Worm (Caenorhabditis elegans): ENCODE results near the gene C02E7.8.

DNA sequence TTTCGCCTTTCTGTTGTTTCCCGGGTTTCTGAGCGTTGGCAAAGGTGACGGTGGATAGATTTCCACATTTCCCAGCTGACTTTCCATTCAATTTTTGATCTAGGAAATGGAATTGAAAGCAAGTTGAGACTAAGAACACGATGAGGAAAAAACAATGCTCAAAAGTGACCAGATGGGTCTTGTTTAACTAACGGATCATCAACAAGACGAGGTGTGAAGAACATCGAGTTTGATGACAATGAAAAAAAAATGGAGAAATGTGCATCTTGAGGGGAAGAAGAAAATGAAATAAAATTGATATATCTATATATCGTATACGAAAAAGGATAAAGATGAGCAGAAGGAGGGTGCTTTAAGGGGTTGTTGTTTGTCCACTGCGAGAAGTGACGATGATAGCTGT is 43.0 kb downstream of the C02E7.8 start, which contains the start of gene T19H12.6:
- TF ChIP-seq sma-3 (GFP tag; optimal IDR thresholded peaks at IDR 0.05) (no peak), nhr-77 (tag; optimal IDR thresholded peaks at IDR 0.05) (no peak), ceh-16 (tag; optimal IDR thresholded peaks at IDR 0.05) (no peak)
